Fruit fly (Drosophila melanogaster) whole organism: ENCODE results near the gene CG32107.

Experiments
- CG8478 ChIP-seq: fragments of >200 bp; optimal IDR thresholded peaks from 2 replicates; lab custom pipeline; 2018; ENCODE audit warnings: inconsistent platforms
- Dll ChIP-seq: fragments of >200 bp; optimal IDR thresholded peaks from 2 replicates; lab custom pipeline; 2017
- EcR ChIP-seq, 2 experiments: fragments of >200 bp; optimal IDR thresholded peaks; 2 replicates each; lab custom pipeline; 2017; ENCODE audit warnings: missing biosample characterization in 2 of 2, missing genetic modification characterization in 2 of 2, missing genetic modification reagents in 2 of 2
- pan ChIP-seq: fragments of >200 bp; optimal IDR thresholded peaks from 2 replicates; lab custom pipeline; 2017
- psq ChIP-seq: fragments of >200 bp; optimal IDR thresholded peaks from 2 replicates; lab custom pipeline; 2017
- usp ChIP-seq: fragments of >200 bp; optimal IDR thresholded peaks from 2 replicates; lab custom pipeline; 2017; ENCODE audit warnings: missing biosample characterization, missing genetic modification characterization, mixed read lengths

DNA sequence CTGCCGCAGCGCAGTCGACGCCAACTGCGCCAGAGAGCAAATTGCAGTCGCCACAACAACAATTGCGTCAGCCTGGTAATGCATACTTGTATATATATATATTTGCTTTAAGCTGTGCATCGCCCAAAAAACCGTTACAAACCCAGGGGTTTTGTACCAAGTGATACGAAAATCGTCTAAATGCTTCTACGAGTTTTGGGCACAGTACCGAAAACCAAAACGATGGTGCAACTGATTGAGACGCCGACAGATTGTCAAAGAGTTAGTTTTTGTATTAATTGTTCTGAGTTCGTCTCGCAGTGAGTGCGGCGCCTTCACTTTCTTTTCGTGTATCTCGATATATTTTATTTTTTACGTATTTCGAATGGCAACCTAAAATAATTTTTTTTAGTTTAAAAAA, 46.3 kb downstream of the CG32107 start:
- TF ChIP-seq CG8478 (lab: Kevin White, UChicago), result no peak
- no peak for TF ChIP-seq psq (lab: Kevin White, UChicago)
- no peak for TF ChIP-seq Dll
- no peak for TF ChIP-seq pan (lab: Kevin White, UChicago)
- TF ChIP-seq EcR (GFP tag; optimal IDR thresholded peaks at IDR 0.05; lab: Kevin White, UChicago), result no peak
- TF ChIP-seq usp (GFP tag; lab: Kevin White, UChicago), result no peak
